Worm (Caenorhabditis elegans): ENCODE measurements around the gene nhr-149.

Gene nhr-149

DNA sequence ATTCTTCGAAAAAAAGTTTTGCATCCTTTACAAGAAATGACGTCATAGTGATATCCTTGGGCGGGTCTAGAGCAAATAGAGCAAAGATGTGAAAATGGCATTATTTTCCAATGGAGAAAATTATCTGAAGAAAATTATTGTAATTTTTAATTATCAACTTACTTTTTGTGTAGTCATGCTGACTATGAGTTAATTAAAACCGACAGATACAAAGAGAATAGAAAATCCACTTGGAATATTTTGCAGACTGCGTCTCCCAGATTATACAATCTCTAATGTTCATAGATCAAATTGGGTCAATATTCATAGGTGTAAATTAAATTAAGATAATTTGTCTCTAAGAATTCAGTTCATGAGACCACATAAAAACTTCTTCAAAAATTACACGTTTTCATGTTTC is at the start of gene nhr-149:
TSS of gene nhr-149 (minus strand) at position 101 of the 400 bp plus-strand sequence.
- TF ChIP-seq him-1 (tag; optimal IDR thresholded peaks at IDR 0.05) (no peak), dao-5 (tag; optimal IDR thresholded peaks at IDR 0.05) (no peak), W03F9.2 (tag; optimal IDR thresholded peaks at IDR 0.05) (no peak)

DNA sequence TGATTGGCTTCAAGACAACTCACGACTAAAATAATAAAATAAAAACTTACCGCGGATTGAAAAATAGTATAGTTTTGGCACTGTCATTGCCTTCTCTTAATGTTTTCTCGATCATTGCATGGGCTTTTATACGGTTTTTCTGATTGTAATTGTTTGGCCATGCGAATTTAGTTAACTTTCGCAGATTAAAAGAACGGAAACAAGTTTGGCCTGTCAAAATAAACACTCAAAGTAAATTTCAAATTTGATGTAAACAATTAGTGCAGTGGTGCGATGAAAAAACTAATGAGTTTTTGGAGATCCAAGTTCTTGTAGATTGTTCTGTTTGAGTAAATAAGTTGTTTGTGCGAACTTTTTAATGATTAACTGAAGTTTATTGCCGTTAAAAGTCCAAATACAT is 49.8 kb upstream of the nhr-149 start, which contains the start of gene gst-41:
TSS of gene gst-41 (minus strand) at position 101 of the 400 bp plus-strand sequence.
- TF ChIP-seq W03F9.2 (tag; optimal IDR thresholded peaks at IDR 0.05) = no peak
- no peak for TF ChIP-seq dao-5 (tag; optimal IDR thresholded peaks at IDR 0.05)
- no peak for TF ChIP-seq him-1 (tag; optimal IDR thresholded peaks at IDR 0.05)

DNA sequence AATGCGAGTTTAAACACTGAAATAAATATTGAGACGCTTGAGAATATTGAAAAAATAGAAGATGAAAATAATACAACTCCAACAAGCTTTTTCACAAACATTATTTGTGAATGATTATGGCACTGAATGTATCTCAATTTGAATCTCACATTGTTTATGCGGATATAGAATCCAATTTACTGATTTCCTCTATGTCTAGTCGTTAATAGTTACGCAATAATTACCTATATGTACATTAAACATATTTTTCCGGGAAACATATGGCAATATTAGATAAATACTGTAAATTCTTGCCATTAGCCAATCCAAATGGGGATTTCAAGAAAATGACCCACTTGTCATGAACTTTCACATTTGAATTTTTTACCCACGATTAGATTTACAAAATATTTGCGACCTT is 45.9 kb upstream of the nhr-149 start, which contains the start of gene srx-9:
TSS of gene srx-9 (minus strand) at position 101 of the 400 bp plus-strand sequence.
- no peak for TF ChIP-seq dao-5 (tag; optimal IDR thresholded peaks at IDR 0.05)
- no peak for TF ChIP-seq him-1 (tag; optimal IDR thresholded peaks at IDR 0.05)
- no peak for TF ChIP-seq W03F9.2 (tag; optimal IDR thresholded peaks at IDR 0.05)

DNA sequence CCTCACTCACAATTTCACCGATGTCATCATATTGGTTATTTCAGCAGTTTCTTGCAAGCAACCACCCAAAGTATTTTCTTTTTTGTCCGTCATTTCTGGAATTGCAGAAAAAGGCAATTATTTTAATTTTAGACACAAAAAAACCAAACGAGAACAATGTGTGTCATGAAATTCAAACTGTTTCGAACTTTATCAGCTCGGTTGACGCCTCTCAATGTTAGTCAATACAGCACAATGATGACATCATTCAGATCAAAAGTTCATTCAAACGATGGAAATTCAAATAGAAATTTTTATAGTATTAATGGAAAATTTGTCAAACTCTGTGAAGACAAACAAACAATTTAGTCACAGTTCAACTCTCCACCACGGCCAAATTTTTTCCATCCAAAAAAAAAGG is 42.5 kb upstream of the nhr-149 start, which contains the start of gene fbxa-105:
TSS of gene fbxa-105 (minus strand) at position 97 of the 400 bp plus-strand sequence.
- TF ChIP-seq W03F9.2 (tag; optimal IDR thresholded peaks at IDR 0.05) (no peak), him-1 (tag; optimal IDR thresholded peaks at IDR 0.05) (no peak), dao-5 (tag; optimal IDR thresholded peaks at IDR 0.05) (no peak)

DNA sequence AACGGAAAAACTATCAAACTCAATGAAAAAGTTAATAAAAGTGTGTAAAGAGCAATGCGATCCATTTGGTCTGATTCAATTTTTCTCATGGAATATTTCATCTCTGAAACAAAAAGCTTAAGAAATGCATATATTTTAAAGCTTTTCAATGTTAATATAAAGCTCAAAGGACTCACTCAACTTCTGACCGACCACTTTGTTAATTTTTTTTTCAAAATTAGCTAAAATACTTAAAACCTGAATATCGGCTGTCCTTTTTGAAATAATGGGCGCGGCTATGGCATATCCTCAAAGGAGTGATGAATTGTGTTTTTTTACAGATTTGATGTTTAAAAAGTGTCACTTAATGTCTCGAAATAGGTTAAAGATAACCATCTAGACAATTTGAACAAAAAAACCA is 40.3 kb upstream of the nhr-149 start, which contains the start of gene C02H6.1:
TSS of gene C02H6.1 (minus strand) at position 101 of the 400 bp plus-strand sequence.
- TF ChIP-seq dao-5 (tag; optimal IDR thresholded peaks at IDR 0.05) = no peak
- no peak for TF ChIP-seq him-1 (tag; optimal IDR thresholded peaks at IDR 0.05)
- TF ChIP-seq W03F9.2 (tag; optimal IDR thresholded peaks at IDR 0.05) = no peak

DNA sequence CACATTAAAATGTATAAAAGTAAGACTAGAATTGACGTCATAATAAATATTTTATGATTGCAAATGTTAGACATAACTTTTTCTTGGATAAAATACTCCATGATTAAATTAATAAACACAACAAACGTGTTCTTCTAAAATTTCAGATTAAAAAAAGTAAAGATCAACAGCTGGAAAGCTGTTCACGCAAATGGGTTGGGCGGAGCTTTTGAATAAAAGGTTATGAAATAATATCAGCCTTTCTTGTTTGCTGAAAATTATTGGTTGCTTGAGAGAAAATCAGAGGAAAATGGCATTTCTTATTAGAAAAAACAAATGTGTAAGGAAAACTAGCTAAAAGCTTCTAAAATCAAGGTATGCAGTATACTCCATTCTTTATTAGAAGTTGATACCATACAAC is 38.3 kb upstream of the nhr-149 start, which contains the start of gene C02H6.3:
TSS of gene C02H6.3 (minus strand) at position 101 of the 400 bp plus-strand sequence.
- TF ChIP-seq dao-5 (tag; optimal IDR thresholded peaks at IDR 0.05) (no peak), W03F9.2 (tag; optimal IDR thresholded peaks at IDR 0.05) (no peak), him-1 (tag; optimal IDR thresholded peaks at IDR 0.05) (no peak)

DNA sequence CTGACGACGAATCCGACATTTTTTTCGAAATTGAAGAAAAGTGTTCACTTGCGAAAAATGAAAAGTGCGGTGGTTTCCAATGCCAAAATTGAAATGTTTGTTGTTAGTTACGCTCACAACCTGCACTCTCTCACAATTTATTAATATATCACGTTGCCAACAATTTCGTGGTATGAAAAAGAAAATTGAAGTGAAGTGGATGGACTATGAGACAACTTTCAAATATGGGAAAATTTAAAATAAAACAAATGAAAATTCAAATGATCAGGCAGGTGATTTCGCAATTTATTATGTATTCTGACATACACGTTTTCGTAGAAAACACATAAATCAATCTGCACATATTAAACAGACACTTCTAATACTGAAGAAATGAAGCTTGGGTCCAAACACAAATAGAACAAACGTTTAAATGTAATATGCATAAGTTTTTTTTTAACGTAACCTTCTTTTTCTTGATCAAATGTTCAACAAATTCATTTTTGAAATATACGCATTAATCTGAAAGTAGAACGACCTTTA is 36.7 kb upstream of the nhr-149 start, which contains the start of gene srp-6:
TSS of gene srp-6 (minus strand) at position 51 of the 522 bp plus-strand sequence.
- TF ChIP-seq him-1 (tag; optimal IDR thresholded peaks at IDR 0.05) (no peak), dao-5 (tag; optimal IDR thresholded peaks at IDR 0.05) (no peak), W03F9.2 (tag; optimal IDR thresholded peaks at IDR 0.05) (no peak)

DNA sequence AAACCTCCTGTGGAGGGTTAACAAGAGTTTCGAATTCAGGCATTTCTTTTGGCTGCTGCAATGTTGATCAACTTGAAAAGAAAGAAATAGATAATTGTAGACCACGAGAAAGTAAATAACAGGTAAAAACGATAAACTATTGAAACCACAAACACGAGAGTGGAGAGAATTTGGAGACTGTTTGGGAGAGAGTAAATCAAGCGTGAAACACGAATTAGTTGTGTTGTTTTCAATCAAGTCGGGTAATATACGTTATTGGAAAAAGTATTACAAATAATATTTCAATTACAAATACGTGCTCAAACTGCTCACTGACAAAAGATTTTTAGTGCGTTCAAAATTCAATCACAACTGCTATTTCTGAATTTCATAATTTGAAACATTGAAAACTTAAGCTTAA is 31.6 kb upstream of the nhr-149 start, which contains the start of gene C03G6.17:
TSS of gene C03G6.17 (minus strand) at position 101 of the 400 bp plus-strand sequence.
- TF ChIP-seq him-1 (tag; optimal IDR thresholded peaks at IDR 0.05) = no peak
- no peak for TF ChIP-seq dao-5 (tag; optimal IDR thresholded peaks at IDR 0.05)
- no peak for TF ChIP-seq W03F9.2 (tag; optimal IDR thresholded peaks at IDR 0.05)

DNA sequence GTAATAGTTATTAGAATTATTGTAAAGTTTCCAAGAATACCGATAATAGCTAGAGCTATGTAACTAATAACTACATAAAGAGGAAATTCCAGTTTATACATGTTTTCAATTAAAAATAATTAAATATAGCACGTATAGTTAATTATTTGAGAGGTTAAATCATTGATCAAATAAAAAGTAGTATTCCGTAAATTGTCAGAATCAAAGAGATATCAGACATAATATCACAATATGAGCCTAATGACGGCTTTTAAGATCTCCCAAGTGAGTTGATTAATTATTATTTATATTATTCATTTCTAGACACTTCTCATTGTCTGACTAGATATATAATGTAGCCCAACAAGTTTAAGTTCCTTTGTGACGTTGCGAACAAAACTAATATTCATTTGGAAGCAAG is 29.9 kb upstream of the nhr-149 start, which contains the start of gene srsx-24:
TSS of gene srsx-24 (minus strand) at position 101 of the 400 bp plus-strand sequence.
- TF ChIP-seq him-1 (tag; optimal IDR thresholded peaks at IDR 0.05) (no peak), dao-5 (tag; optimal IDR thresholded peaks at IDR 0.05) (no peak), W03F9.2 (tag; optimal IDR thresholded peaks at IDR 0.05) (no peak)

DNA sequence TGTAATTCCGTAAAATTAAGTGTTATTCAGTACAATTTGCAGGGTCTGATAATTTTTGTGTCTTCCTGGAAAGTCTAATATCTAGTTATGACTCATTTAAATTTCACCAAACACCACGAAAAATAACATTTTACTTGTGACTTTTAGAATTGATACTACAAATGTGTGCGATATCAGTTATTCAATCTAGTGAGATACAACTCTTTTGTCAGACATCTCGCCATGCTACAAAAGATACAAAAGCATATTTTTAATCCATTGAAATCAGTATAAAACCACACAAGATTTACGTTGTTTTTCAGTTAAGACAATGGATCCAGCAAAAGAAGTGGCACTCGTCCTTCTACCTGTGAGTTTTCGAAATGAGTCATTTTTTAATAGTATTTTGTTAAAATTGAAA is 24.6 kb upstream of the nhr-149 start, which contains the start of gene srx-56:
TSS of gene srx-56 (plus strand) at position 301 of the 400 bp plus-strand sequence.
- TF ChIP-seq W03F9.2 (tag; optimal IDR thresholded peaks at IDR 0.05) (no peak), him-1 (tag; optimal IDR thresholded peaks at IDR 0.05) (no peak), dao-5 (tag; optimal IDR thresholded peaks at IDR 0.05) (no peak)

DNA sequence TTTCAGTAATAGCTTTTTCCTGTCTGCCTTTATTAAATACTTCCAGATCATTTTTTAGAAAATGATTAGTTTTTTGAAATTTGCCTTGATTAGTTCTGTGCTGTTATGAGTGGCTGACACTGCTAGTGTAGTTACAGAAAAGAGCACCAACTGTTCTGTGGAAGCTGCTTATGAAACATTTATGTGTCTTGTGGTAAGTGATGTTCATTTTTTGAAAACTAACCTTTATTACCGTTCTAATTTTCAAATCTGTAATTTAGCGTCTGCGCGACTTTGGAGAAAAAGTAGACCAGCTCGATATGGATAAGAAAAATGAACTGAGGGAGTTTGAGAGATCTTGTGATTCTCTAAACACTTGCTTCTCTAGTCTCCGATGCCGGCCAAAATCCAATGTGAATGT is 20.1 kb upstream of the nhr-149 start, which contains the start of gene srj-14:
TSS of gene srj-14 (plus strand) at position 131 of the 400 bp plus-strand sequence.
- TF ChIP-seq dao-5 (tag; optimal IDR thresholded peaks at IDR 0.05) (no peak), him-1 (tag; optimal IDR thresholded peaks at IDR 0.05) (no peak), W03F9.2 (tag; optimal IDR thresholded peaks at IDR 0.05) (no peak)

DNA sequence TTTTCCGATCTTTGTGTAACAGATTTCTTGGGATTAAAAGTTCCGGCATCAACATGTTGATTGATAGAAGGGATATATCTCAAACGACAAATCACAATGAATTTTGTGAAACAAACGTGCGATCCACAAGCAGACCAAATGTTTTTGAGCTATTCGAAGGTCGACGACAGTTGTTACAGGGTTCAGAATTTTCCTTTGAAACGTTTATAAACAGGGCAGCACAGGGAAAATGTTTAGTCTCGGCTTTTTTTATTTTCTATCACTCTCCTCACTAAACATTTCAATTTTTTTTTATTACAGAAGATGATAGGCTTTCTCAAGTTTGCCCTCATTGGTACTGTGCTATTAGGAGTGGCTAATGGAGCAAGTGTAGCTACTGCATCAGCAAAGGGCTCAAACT is 15.5 kb upstream of the nhr-149 start, which contains the start of gene exc-13:
TSS of gene exc-13 (plus strand) at position 301 of the 400 bp plus-strand sequence.
- TF ChIP-seq him-1 (tag; optimal IDR thresholded peaks at IDR 0.05) = no peak
- no peak for TF ChIP-seq dao-5 (tag; optimal IDR thresholded peaks at IDR 0.05)
- no peak for TF ChIP-seq W03F9.2 (tag; optimal IDR thresholded peaks at IDR 0.05)

DNA sequence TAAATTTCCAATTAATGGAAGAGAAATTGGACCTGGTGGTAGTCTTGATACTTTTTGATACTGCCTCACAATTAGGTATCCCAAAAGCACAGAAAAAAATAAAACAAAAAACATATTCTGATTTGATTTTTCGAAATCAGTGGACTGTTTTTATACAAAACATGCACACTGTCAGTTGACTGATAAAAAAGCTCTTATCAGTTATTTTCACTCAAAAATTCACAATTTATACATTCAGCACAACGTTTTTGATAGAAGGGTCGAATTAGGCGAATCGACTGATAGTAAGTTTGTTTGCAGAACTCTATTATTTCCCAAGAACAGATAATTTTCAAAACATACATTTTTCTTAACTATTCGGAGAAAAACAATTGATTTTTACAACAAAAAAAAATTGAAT is 14.6 kb upstream of the nhr-149 start, which contains the start of gene cyp-35A2:
TSS of gene cyp-35A2 (minus strand) at position 124 of the 400 bp plus-strand sequence.
- TF ChIP-seq dao-5 (tag; optimal IDR thresholded peaks at IDR 0.05) (no peak), him-1 (tag; optimal IDR thresholded peaks at IDR 0.05) (no peak), W03F9.2 (tag; optimal IDR thresholded peaks at IDR 0.05) (no peak)

DNA sequence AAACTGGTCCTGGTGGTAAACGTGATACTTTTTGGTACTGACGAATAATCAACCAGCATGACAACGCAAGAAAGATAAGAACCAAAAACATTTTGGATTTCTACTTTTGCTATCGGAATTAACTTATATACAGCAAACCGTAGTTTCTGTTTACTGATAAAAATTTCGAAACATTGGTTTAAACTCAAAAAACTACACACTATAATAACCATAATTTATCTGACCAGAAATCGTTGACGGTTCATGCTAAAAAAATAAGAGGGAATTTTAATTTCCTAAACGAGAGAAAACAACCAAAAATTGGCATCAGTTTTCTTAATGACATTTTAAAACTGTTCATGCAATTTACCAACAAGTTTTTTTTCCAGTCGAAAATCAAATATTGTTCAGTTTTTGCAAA is 12.2 kb upstream of the nhr-149 start, which contains the start of gene cyp-35A1:
TSS of gene cyp-35A1 (minus strand) at position 101 of the 400 bp plus-strand sequence.
- TF ChIP-seq W03F9.2 (tag; optimal IDR thresholded peaks at IDR 0.05) = no peak
- TF ChIP-seq dao-5 (tag; optimal IDR thresholded peaks at IDR 0.05) = no peak
- TF ChIP-seq him-1 (tag; optimal IDR thresholded peaks at IDR 0.05) = no peak

Measured in whole organism, L4/young adult.